Worm (Caenorhabditis elegans) whole organism, L4 larva: Measurements from ENCODE around the gene egl-10.
A peak's percentile ranks its signal among the peaks of the same experiment; 100 is the strongest.

Source experiments
- F10B5.3 ChIP-seq: sonication (generic microtip); optimal IDR thresholded peaks from 2 replicates; lab custom pipeline; 2016; ENCODE audit warnings: mild to moderate bottlenecking, missing genetic modification characterization, missing compliant biosample characterization
- F26F4.8 ChIP-seq: fragments of 200-800 bp; sonication (Bioruptor generic); conservative IDR thresholded peaks from 2 replicates; pipeline ENCODE4 v1.3.6; 2022; ENCODE audit warnings: missing genetic modification characterization, missing compliant biosample characterization
- F37D6.2 ChIP-seq: sonication (generic microtip); optimal IDR thresholded peaks from 2 replicates; lab custom pipeline; 2016; ENCODE audit warnings: mild to moderate bottlenecking, missing genetic modification characterization, missing compliant biosample characterization
- R02D3.7 ChIP-seq: fragments of 150-350 bp; sonication (generic microtip); optimal IDR thresholded peaks from 3 replicates; lab custom pipeline; 2014; ENCODE audit warnings: missing biosample characterization, missing genetic modification characterization
- Y48G9A.11 ChIP-seq: fragments of 200-800 bp; sonication (Bioruptor generic); IDR thresholded peaks from 2 replicates; pipeline ENCODE4 v1.3.6; 2022; ENCODE audit warnings: missing genetic modification reagents, missing genetic modification characterization, missing compliant biosample characterization
- ZK337.2 ChIP-seq: fragments of 200-800 bp; sonication (Bioruptor generic); IDR thresholded peaks from 2 replicates; pipeline ENCODE4 v1.3.6; 2022; ENCODE audit warnings: missing genetic modification reagents, missing genetic modification characterization, missing compliant biosample characterization
- ZK546.5 ChIP-seq, 2 experiments: sonication (generic microtip); optimal IDR thresholded peaks; 2 replicates each; lab custom pipeline; 2017; ENCODE audit warnings: missing biosample characterization in 2 of 2, missing genetic modification characterization in 2 of 2
- aha-1 ChIP-seq: fragments of 150-350 bp; peaks from one replicate; lab custom pipeline; 2014; ENCODE audit warnings: missing biosample characterization, missing genetic modification characterization
- arid-1 ChIP-seq: fragments of 200-800 bp; sonication (Bioruptor generic); conservative IDR thresholded peaks from 2 replicates; pipeline ENCODE4 v1.3.6; 2022; ENCODE audit warnings: missing genetic modification reagents, missing genetic modification characterization, missing compliant biosample characterization
- ceh-28 ChIP-seq: fragments of 150-350 bp; optimal IDR thresholded peaks from 2 replicates; lab custom pipeline; 2014; ENCODE audit warnings: missing biosample characterization, missing genetic modification reagents, missing genetic modification characterization
- ceh-32 ChIP-seq: sonication (generic microtip); optimal IDR thresholded peaks from 2 replicates; lab custom pipeline; 2016; ENCODE audit warnings: mild to moderate bottlenecking, missing genetic modification characterization, missing compliant biosample characterization; ENCODE audit not compliant: poor library complexity
- ceh-44 ChIP-seq: fragments of 200-800 bp; sonication (Bioruptor generic); IDR thresholded peaks from 2 replicates; pipeline ENCODE4 v1.3.6; 2022; ENCODE audit warnings: missing genetic modification reagents, missing genetic modification characterization, missing compliant biosample characterization
- ceh-82 ChIP-seq: sonication (generic microtip); optimal IDR thresholded peaks from 2 replicates; lab custom pipeline; 2017; ENCODE audit warnings: missing biosample characterization, missing genetic modification characterization
- ctbp-1 ChIP-seq: fragments of 200-800 bp; sonication (Bioruptor generic); IDR thresholded peaks from 2 replicates; pipeline ENCODE4 v1.3.6; 2022; ENCODE audit warnings: missing genetic modification reagents, missing genetic modification characterization, missing compliant biosample characterization
- daf-16 ChIP-seq, 3 experiments: sonication (generic microtip); optimal IDR thresholded peaks; 2 replicates each; lab custom pipeline; 2016 to 2017; ENCODE audit warnings: missing genetic modification characterization in 3 of 3, missing genetic modification reagents in 3 of 3, mild to moderate bottlenecking in 2 of 3, missing compliant biosample characterization in 2 of 3, missing biosample characterization in 1 of 3, moderate library complexity in 1 of 3
- daf-19 ChIP-seq: fragments of 200-800 bp; sonication (Bioruptor generic); conservative IDR thresholded peaks from 2 replicates; pipeline ENCODE4 v1.3.6; 2022; ENCODE audit warnings: missing genetic modification characterization, missing compliant biosample characterization
- daf-8 ChIP-seq: fragments of 200-800 bp; sonication (Bioruptor generic); IDR thresholded peaks from 2 replicates; pipeline ENCODE4 v1.3.6; 2022; ENCODE audit warnings: missing genetic modification characterization, missing compliant biosample characterization
- dmd-6 ChIP-seq: fragments of 200-800 bp; sonication (Bioruptor generic); IDR thresholded peaks from 2 replicates; pipeline ENCODE4 v1.3.6; 2022; ENCODE audit warnings: missing genetic modification reagents, missing genetic modification characterization, missing compliant biosample characterization
- dmd-8 ChIP-seq: fragments of 200-800 bp; sonication (Bioruptor generic); IDR thresholded peaks from 2 replicates; pipeline ENCODE4 v1.3.6; 2022; ENCODE audit warnings: missing genetic modification characterization, missing compliant biosample characterization
- dmd-9 ChIP-seq: fragments of 200-800 bp; sonication (Bioruptor generic); IDR thresholded peaks from 2 replicates; pipeline ENCODE4 v1.3.6; 2022; ENCODE audit warnings: missing genetic modification reagents, missing genetic modification characterization, missing compliant biosample characterization
- duxl-1 ChIP-seq: sonication (generic microtip); optimal IDR thresholded peaks from 2 replicates; lab custom pipeline; 2016; ENCODE audit warnings: mild to moderate bottlenecking, missing genetic modification characterization, moderate library complexity, missing compliant biosample characterization; ENCODE audit not compliant: poor library complexity
- dve-1 ChIP-seq: sonication (generic microtip); optimal IDR thresholded peaks from 2 replicates; lab custom pipeline; 2017; ENCODE audit warnings: antibody characterized with exemption, mild to moderate bottlenecking, missing genetic modification characterization, missing compliant biosample characterization; ENCODE audit not compliant: insufficient read depth
- fkh-10 ChIP-seq: fragments of 150-350 bp; optimal IDR thresholded peaks from 2 replicates; lab custom pipeline; 2014; ENCODE audit warnings: missing biosample characterization, missing genetic modification reagents, missing genetic modification characterization
- hlh-11 ChIP-seq: fragments of 200-800 bp; sonication (Bioruptor generic); optimal IDR thresholded peaks from 2 replicates; lab custom pipeline; 2018; ENCODE audit warnings: mild to moderate bottlenecking, missing genetic modification characterization, missing compliant biosample characterization
- hlh-30 ChIP-seq: sonication (generic microtip); optimal IDR thresholded peaks from 2 replicates; lab custom pipeline; 2017; ENCODE audit warnings: antibody characterized with exemption, mild to moderate bottlenecking, missing genetic modification characterization, missing compliant biosample characterization; ENCODE audit not compliant: insufficient read depth
- jun-1 ChIP-seq: fragments of 150-350 bp; optimal IDR thresholded peaks from 2 replicates; lab custom pipeline; 2014; ENCODE audit warnings: missing biosample characterization, missing genetic modification reagents, missing genetic modification characterization
- lim-7 ChIP-seq: fragments of 200-800 bp; sonication (Bioruptor generic); IDR thresholded peaks from 2 replicates; pipeline ENCODE4 v1.3.6; 2022; ENCODE audit warnings: missing genetic modification characterization, missing compliant biosample characterization
- lin-13 ChIP-seq: fragments of 150-350 bp; optimal IDR thresholded peaks from 2 replicates; lab custom pipeline; 2014; ENCODE audit warnings: missing biosample characterization, missing genetic modification reagents, missing genetic modification characterization
- lin-15B ChIP-seq: fragments of 150-350 bp; sonication (generic microtip); optimal IDR thresholded peaks from 3 replicates; lab custom pipeline; 2014; ENCODE audit warnings: missing biosample characterization, missing genetic modification characterization
- lin-38 ChIP-seq: fragments of 200-800 bp; sonication (Bioruptor generic); IDR thresholded peaks from 2 replicates; pipeline ENCODE4 v1.3.6; 2022; ENCODE audit warnings: missing genetic modification reagents, missing genetic modification characterization, missing compliant biosample characterization
- lsy-2 ChIP-seq, 2 experiments: fragments of 150-350 bp in 1 of 2; sonication (generic microtip) in 1 of 2; optimal IDR thresholded peaks; 2 replicates each; lab custom pipeline; 2014 to 2017; ENCODE audit warnings: missing biosample characterization in 2 of 2, missing genetic modification characterization in 2 of 2
- mep-1 ChIP-seq: fragments of 150-350 bp; sonication (generic microtip); optimal IDR thresholded peaks from 3 replicates; lab custom pipeline; 2014; ENCODE audit warnings: missing biosample characterization, missing genetic modification characterization
- mxl-2 ChIP-seq: fragments of 200-800 bp; sonication (Bioruptor generic); conservative IDR thresholded peaks from 2 replicates; pipeline ENCODE4 v1.3.6; 2022; ENCODE audit warnings: missing genetic modification reagents, missing genetic modification characterization, missing compliant biosample characterization
- nhr-102 ChIP-seq: sonication (generic microtip); optimal IDR thresholded peaks from 2 replicates; lab custom pipeline; 2016; ENCODE audit warnings: mild to moderate bottlenecking, missing genetic modification characterization, moderate library complexity, missing compliant biosample characterization
- nhr-28 ChIP-seq: fragments of 150-350 bp; optimal IDR thresholded peaks from 2 replicates; lab custom pipeline; 2014; ENCODE audit warnings: missing biosample characterization, missing genetic modification characterization
- nhr-41 ChIP-seq: fragments of 200-800 bp; sonication (Bioruptor generic); IDR thresholded peaks from 2 replicates; pipeline ENCODE4 v1.3.6; 2022; ENCODE audit warnings: missing genetic modification reagents, missing genetic modification characterization, missing compliant biosample characterization
- nhr-48 ChIP-seq: sonication (generic microtip); optimal IDR thresholded peaks from 2 replicates; lab custom pipeline; 2016; ENCODE audit warnings: mild to moderate bottlenecking, missing genetic modification characterization, missing compliant biosample characterization
- php-3 ChIP-seq: fragments of 200-800 bp; sonication (Bioruptor generic); IDR thresholded peaks from 2 replicates; pipeline ENCODE4 v1.3.6; 2022; ENCODE audit warnings: missing genetic modification reagents, missing genetic modification characterization, missing compliant biosample characterization
- rbr-2 ChIP-seq: sonication (generic microtip); optimal IDR thresholded peaks from 2 replicates; lab custom pipeline; 2016; ENCODE audit warnings: missing genotype, missing genetic modification characterization, missing compliant biosample characterization
- snpc-1.2 ChIP-seq: fragments of 200-800 bp; sonication (Bioruptor generic); IDR thresholded peaks from 2 replicates; pipeline ENCODE4 v1.3.6; 2022; ENCODE audit warnings: missing genetic modification reagents, missing genetic modification characterization, missing compliant biosample characterization
- snpc-4 ChIP-seq: fragments of 150-350 bp; optimal IDR thresholded peaks from 2 replicates; lab custom pipeline; 2014; ENCODE audit warnings: missing biosample characterization, missing genetic modification characterization
- spr-1 ChIP-seq: sonication (generic microtip); optimal IDR thresholded peaks from 2 replicates; lab custom pipeline; 2016; ENCODE audit warnings: mild to moderate bottlenecking, missing genetic modification characterization, missing compliant biosample characterization
- spr-3 ChIP-seq: fragments of 200-800 bp; sonication (Bioruptor generic); optimal IDR thresholded peaks from 2 replicates; lab custom pipeline; 2018; ENCODE audit warnings: mild to moderate bottlenecking, missing genetic modification characterization, missing compliant biosample characterization
- tra-1 ChIP-seq: fragments of 200-800 bp; sonication (Bioruptor generic); IDR thresholded peaks from 2 replicates; pipeline ENCODE4 v1.3.6; 2022; ENCODE audit warnings: missing genetic modification reagents, missing genetic modification characterization, missing compliant biosample characterization
- unc-130 ChIP-seq: sonication (generic microtip); optimal IDR thresholded peaks from 2 replicates; lab custom pipeline; 2016; ENCODE audit warnings: missing genetic modification reagents, missing genetic modification characterization, missing compliant biosample characterization
- zfp-2 ChIP-seq: sonication (generic microtip); optimal IDR thresholded peaks from 2 replicates; lab custom pipeline; 2016; ENCODE audit warnings: mild to moderate bottlenecking, missing genetic modification characterization, missing compliant biosample characterization
- zip-2 ChIP-seq: fragments of 150-350 bp; optimal IDR thresholded peaks from 2 replicates; lab custom pipeline; 2014; ENCODE audit warnings: missing biosample characterization, missing genetic modification characterization
- ztf-7 ChIP-seq: fragments of 150-350 bp; optimal IDR thresholded peaks from 2 replicates; lab custom pipeline; 2014; ENCODE audit warnings: missing biosample characterization, missing genetic modification characterization

Gene egl-10

DNA sequence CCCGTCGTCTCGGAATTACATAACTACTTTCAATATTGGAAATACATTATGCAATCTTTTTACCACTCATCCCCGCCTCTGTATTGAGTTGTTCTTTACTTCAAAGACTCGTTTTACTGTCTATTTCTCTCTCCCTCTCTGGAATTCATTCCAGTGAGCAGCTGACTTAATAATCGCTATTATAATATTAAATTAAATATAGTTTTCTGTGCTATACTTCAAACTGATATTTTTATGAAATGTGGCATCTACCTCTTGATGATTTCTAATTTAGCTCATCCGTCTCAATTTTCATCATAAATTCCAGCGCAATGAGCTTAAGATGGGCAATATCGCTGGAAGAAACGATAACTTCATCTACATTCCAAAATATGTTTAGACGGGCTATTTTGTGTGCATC lies 40.7 kb upstream of the egl-10 start, which contains the start of gene T28H10.1:
TSS of gene T28H10.1 (plus strand) at position 301 of the 400 bp plus-strand sequence.
- TF ChIP-seq arid-1 (GFP tag; lab: Robert Waterston, UW) (no peak), snpc-1.2 (GFP tag; lab: Robert Waterston, UW) (0 out of 2 replicates have a peak, but pooled peaks have one; percentile 30)

DNA sequence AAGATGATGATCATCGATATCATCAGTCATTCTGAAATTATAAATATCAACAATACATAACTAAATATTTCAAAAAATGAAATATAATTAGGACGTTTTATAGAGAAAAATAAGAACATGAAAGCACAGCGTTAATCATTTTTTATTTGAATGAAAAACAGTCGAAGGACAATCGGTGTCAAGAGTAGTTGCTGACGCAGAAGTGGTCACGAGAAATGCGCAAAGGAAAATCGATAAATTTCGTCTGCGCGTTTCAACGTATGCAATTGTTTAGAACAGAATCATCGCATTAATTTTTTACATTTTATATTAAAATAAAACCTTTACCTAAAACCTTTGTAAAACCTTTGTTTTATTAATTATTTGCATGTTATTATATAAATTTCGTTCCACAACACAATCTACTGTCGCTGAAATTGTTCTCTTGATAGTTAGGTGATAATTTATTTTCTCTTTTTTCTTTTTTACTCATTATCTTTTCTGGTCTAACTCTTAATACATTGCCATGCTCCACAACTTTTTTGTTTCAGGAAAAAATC lies 35.0 kb upstream of the egl-10 start, which contains the start of the genes W04D2.4 and rbm-25:
TSS of gene W04D2.4 (minus strand) at position 31 of the 539 bp plus-strand sequence.
TSS of gene rbm-25 (plus strand) at position 489 of the 539 bp plus-strand sequence.
- TF ChIP-seq lin-15B (tag; lab: Kevin White, UChicago) (no peak), ZK546.5 (tag; optimal IDR thresholded peaks at IDR 0.05; lab: Kevin White, UChicago) (no peak), R02D3.7 (tag; lab: Kevin White, UChicago) (no peak), ztf-7 (tag; lab: Kevin White, UChicago) (peak; percentile 67), F10B5.3 (tag; lab: Kevin White, UChicago) (peak; percentile 58), lim-7 (GFP tag; lab: Robert Waterston, UW) (no peak), jun-1 (tag; lab: Kevin White, UChicago) (no peak), ceh-28 (tag; lab: Kevin White, UChicago) (peak; percentile 54), daf-19 (GFP tag; lab: Robert Waterston, UW) (no peak), ctbp-1 (GFP tag; lab: Robert Waterston, UW) (0 out of 2 replicates have a peak, but pooled peaks have one; percentile 52), Y48G9A.11 (no peak), mxl-2 (GFP tag; lab: Robert Waterston, UW) (no peak), nhr-48 (tag; lab: Kevin White, UChicago) (peak; percentile 49), nhr-28 (tag; lab: Kevin White, UChicago) (peak; percentile 41), ceh-82 (tag; lab: Kevin White, UChicago) (no peak), F37D6.2 (peak; percentile 48), dmd-8 (no peak), rbr-2 (peak; percentile 72), lin-38 (GFP tag; lab: Robert Waterston, UW) (peak; percentile 71), zip-2 (tag; lab: Kevin White, UChicago) (no peak), aha-1 (tag; lab: Kevin White, UChicago) (peak; percentile 78), daf-16 (GFP tag; optimal IDR thresholded peaks at IDR 0.05; lab: Kevin White, UChicago) (peak in 1 of 2 experiments; percentile 34), daf-16 (tag; optimal IDR thresholded peaks at IDR 0.05; lab: Kevin White, UChicago) (peak; percentile 26), nhr-102 (tag; lab: Kevin White, UChicago) (peak; percentile 67), unc-130 (GFP tag; lab: Kevin White, UChicago) (no peak), spr-3 (GFP tag; lab: Kevin White, UChicago) (no peak), F26F4.8 (GFP tag; lab: Robert Waterston, UW) (no peak), snpc-4 (tag; lab: Kevin White, UChicago) (no peak), daf-8 (no peak), hlh-30 (tag; lab: Kevin White, UChicago) (peak; percentile 63), hlh-11 (tag; lab: Kevin White, UChicago) (peak; percentile 56), dmd-9 (GFP tag; lab: Robert Waterston, UW) (no peak), snpc-1.2 (GFP tag; lab: Robert Waterston, UW) (no peak), dmd-6 (GFP tag; lab: Robert Waterston, UW) (peak; percentile 63), dve-1 (peak; percentile 82), ceh-44 (GFP tag; lab: Robert Waterston, UW) (no peak), tra-1 (GFP tag; lab: Robert Waterston, UW) (no peak), ceh-32 (tag; lab: Kevin White, UChicago) (no peak), lin-13 (GFP tag; lab: Kevin White, UChicago) (peak; percentile 22), php-3 (GFP tag; lab: Robert Waterston, UW) (no peak), lsy-2 (tag; optimal IDR thresholded peaks at IDR 0.05; lab: Kevin White, UChicago) (peak; percentile 4 to 90), zfp-2 (no peak), spr-1 (tag; lab: Kevin White, UChicago) (peak; percentile 56), duxl-1 (tag; lab: Kevin White, UChicago) (no peak), ZK337.2 (no peak), nhr-41 (GFP tag; lab: Robert Waterston, UW) (no peak), mep-1 (tag; lab: Kevin White, UChicago) (peak; percentile 72), fkh-10 (GFP tag; lab: Kevin White, UChicago) (peak; percentile 1)
